Fruit fly (Drosophila melanogaster) whole organism, embryonic: ENCODE results near the gene CG12078.

ENCODE experiments used
- ATbp ChIP-seq: fragments of 200-800 bp; sonication (Bioruptor generic); optimal IDR thresholded peaks from 2 replicates; lab custom pipeline; 2017; ENCODE audit warnings: missing biosample characterization, mild to moderate bottlenecking, missing genetic modification characterization, missing genetic modification reagents
- Atf3 ChIP-seq: fragments of 200-800 bp; sonication (Bioruptor generic); optimal IDR thresholded peaks from 3 replicates; lab custom pipeline; 2016; ENCODE audit warnings: missing biosample characterization, missing genetic modification characterization
- CG11560 ChIP-seq: fragments of 200-800 bp; sonication (Bioruptor generic); IDR thresholded peaks from 3 replicates; pipeline ENCODE4 v1.3.6; 2022; ENCODE audit warnings: missing biosample characterization, missing genetic modification characterization
- CG12071 ChIP-seq: fragments of 200-800 bp; sonication (Bioruptor generic); optimal IDR thresholded peaks from 3 replicates; lab custom pipeline; 2018; ENCODE audit warnings: missing biosample characterization, mild to moderate bottlenecking, missing genetic modification characterization
- CG12104 ChIP-seq: fragments of 200-800 bp; sonication (Bioruptor generic); optimal IDR thresholded peaks from 3 replicates; lab custom pipeline; 2016; ENCODE audit warnings: missing biosample characterization, missing genetic modification characterization
- CG12299 ChIP-seq: fragments of 200-800 bp; sonication (Bioruptor generic); optimal IDR thresholded peaks from 2 replicates; lab custom pipeline; 2018; ENCODE audit warnings: missing biosample characterization, mild to moderate bottlenecking, missing genetic modification characterization
- CG12659 ChIP-seq: fragments of 200-800 bp; sonication (Bioruptor generic); optimal IDR thresholded peaks from 3 replicates; lab custom pipeline; 2017; ENCODE audit warnings: mild to moderate bottlenecking, missing biosample characterization, missing genetic modification reagents, missing genetic modification characterization
- CG13624 ChIP-seq: fragments of 200-800 bp; sonication (Bioruptor generic); optimal IDR thresholded peaks from 2 replicates; lab custom pipeline; 2016; ENCODE audit warnings: missing biosample characterization, missing genetic modification characterization
- CG14050 ChIP-seq: fragments of 200-800 bp; sonication (Bioruptor generic); IDR thresholded peaks from 3 replicates; pipeline ENCODE4 v1.3.6; 2022; ENCODE audit warnings: missing biosample characterization, missing genetic modification characterization
- CG1647 ChIP-seq: fragments of 200-800 bp; sonication (Bioruptor generic); optimal IDR thresholded peaks from 3 replicates; lab custom pipeline; 2016; ENCODE audit warnings: missing biosample characterization, missing genetic modification characterization
- CG16863 ChIP-seq: fragments of 200-800 bp; sonication (Bioruptor generic); optimal IDR thresholded peaks from 3 replicates; lab custom pipeline; 2016; ENCODE audit warnings: missing biosample characterization, missing genetic modification characterization
- CG17802 ChIP-seq: fragments of 200-800 bp; sonication (Bioruptor generic); optimal IDR thresholded peaks from 2 replicates; lab custom pipeline; 2018; ENCODE audit warnings: missing biosample characterization, mild to moderate bottlenecking, missing genetic modification characterization, moderate library complexity
- CG17829 ChIP-seq: fragments of 200-800 bp; optimal IDR thresholded peaks from 2 replicates; lab custom pipeline; 2019; ENCODE audit warnings: missing biosample characterization, mild to moderate bottlenecking, missing genetic modification characterization, moderate library complexity
- CG32532 ChIP-seq: fragments of 200-800 bp; sonication (Bioruptor generic); IDR thresholded peaks from 2 replicates; pipeline ENCODE4 v1.3.6; 2022; ENCODE audit warnings: missing biosample characterization, missing genetic modification characterization
- CG4854 ChIP-seq: fragments of 200-800 bp; sonication (Bioruptor generic); optimal IDR thresholded peaks from 2 replicates; lab custom pipeline; 2016; ENCODE audit warnings: missing biosample characterization, missing genetic modification characterization, inconsistent platforms
- CG6765 ChIP-seq: fragments of 200-800 bp; sonication (Bioruptor generic); optimal IDR thresholded peaks from 3 replicates; lab custom pipeline; 2017; ENCODE audit warnings: missing biosample characterization, mild to moderate bottlenecking, missing genetic modification characterization
- CG6791 ChIP-seq: fragments of 200-800 bp; sonication (Bioruptor generic); IDR thresholded peaks from 3 replicates; pipeline ENCODE4 v1.3.6; 2022; ENCODE audit warnings: missing biosample characterization, missing genetic modification characterization; ENCODE audit not compliant: partially characterized antibody
- CG7271 ChIP-seq: fragments of 200-800 bp; sonication (Bioruptor generic); optimal IDR thresholded peaks from 2 replicates; lab custom pipeline; 2018; ENCODE audit warnings: missing biosample characterization, mild to moderate bottlenecking, missing genetic modification characterization, moderate library complexity
- CG7357 ChIP-seq: fragments of 200-800 bp; sonication (Bioruptor generic); IDR thresholded peaks from 3 replicates; pipeline ENCODE4 v1.3.6; 2022; ENCODE audit warnings: missing biosample characterization, missing genetic modification characterization
- CG7745 ChIP-seq: fragments of 200-800 bp; sonication (Bioruptor generic); optimal IDR thresholded peaks from 2 replicates; lab custom pipeline; 2018; ENCODE audit warnings: missing biosample characterization, mild to moderate bottlenecking, missing genetic modification characterization, moderate library complexity
- CTCF ChIP-seq: fragments of 200-800 bp; sonication (Bioruptor generic); optimal IDR thresholded peaks from 2 replicates; lab custom pipeline; 2017; ENCODE audit warnings: missing biosample characterization, mild to moderate bottlenecking, missing genetic modification characterization, moderate library complexity
- Fer1 ChIP-seq: fragments of 200-800 bp; sonication (Bioruptor generic); optimal IDR thresholded peaks from 2 replicates; lab custom pipeline; 2017; ENCODE audit warnings: missing biosample characterization, mild to moderate bottlenecking, missing genetic modification characterization
- Hr51 ChIP-seq, 2 experiments: fragments of 200-800 bp; sonication (Bioruptor generic); optimal IDR thresholded peaks; 2 replicates in 1 of 2; 3 replicates in 1 of 2; lab custom pipeline; 2016 to 2018; ENCODE audit warnings: missing biosample characterization in 2 of 2, missing genetic modification characterization in 2 of 2, mild to moderate bottlenecking in 1 of 2, moderate library complexity in 1 of 2
- MBD-R2 ChIP-seq: fragments of 200-800 bp; sonication (Bioruptor generic); IDR thresholded peaks from 2 replicates; pipeline ENCODE4 v1.3.6; 2022; ENCODE audit warnings: missing biosample characterization, missing genetic modification characterization
- Mad ChIP-seq: fragments of 200-800 bp; sonication (Bioruptor generic); optimal IDR thresholded peaks from 2 replicates; lab custom pipeline; 2016; ENCODE audit warnings: missing biosample characterization, missing genetic modification characterization
- Meics ChIP-seq: fragments of 200-800 bp; sonication (Bioruptor generic); optimal IDR thresholded peaks from 2 replicates; lab custom pipeline; 2017; ENCODE audit warnings: missing biosample characterization, mild to moderate bottlenecking, missing genetic modification characterization
- Mes4 ChIP-seq: fragments of 200-800 bp; sonication (Bioruptor generic); optimal IDR thresholded peaks from 2 replicates; lab custom pipeline; 2016; ENCODE audit warnings: missing biosample characterization, missing genetic modification characterization
- Myb ChIP-seq: fragments of 200-800 bp; sonication (Bioruptor generic); optimal IDR thresholded peaks from 2 replicates; lab custom pipeline; 2016; ENCODE audit warnings: missing biosample characterization, missing genetic modification characterization
- Neu2 ChIP-seq: fragments of 200-800 bp; sonication (Bioruptor generic); optimal IDR thresholded peaks from 3 replicates; lab custom pipeline; 2016; ENCODE audit warnings: missing biosample characterization, missing genetic modification characterization, borderline replicate concordance
- Nf-YB ChIP-seq: fragments of 200-800 bp; sonication (Bioruptor generic); optimal IDR thresholded peaks from 3 replicates; lab custom pipeline; 2019; ENCODE audit warnings: missing biosample characterization, mild to moderate bottlenecking, missing genetic modification characterization, moderate library complexity
- Pdp1 ChIP-seq, 2 experiments: fragments of 200-800 bp; sonication (Bioruptor generic); optimal IDR thresholded peaks; 3 replicates each; lab custom pipeline; 2016; ENCODE audit warnings: missing biosample characterization in 2 of 2, missing genetic modification characterization in 2 of 2, mild to moderate bottlenecking in 1 of 2, moderate library complexity in 1 of 2
- Poxn ChIP-seq: fragments of 200-800 bp; sonication (Bioruptor generic); IDR thresholded peaks from 2 replicates; pipeline ENCODE4 v1.3.6; 2022; ENCODE audit warnings: missing biosample characterization, missing genetic modification characterization
- Tbp ChIP-seq: fragments of >200 bp; optimal IDR thresholded peaks from 2 replicates; lab custom pipeline; 2018; ENCODE audit warnings: missing biosample characterization, missing genetic modification characterization
- Xbp1 ChIP-seq: fragments of 200-800 bp; sonication (Bioruptor generic); optimal IDR thresholded peaks from 3 replicates; lab custom pipeline; 2016; ENCODE audit warnings: missing biosample characterization, mild to moderate bottlenecking, missing genetic modification characterization
- bbx ChIP-seq: fragments of 200-800 bp; sonication (Bioruptor generic); IDR thresholded peaks from 2 replicates; pipeline ENCODE4 v1.3.6; 2022; ENCODE audit warnings: missing biosample characterization, missing genetic modification characterization; ENCODE audit not compliant: partially characterized antibody
- croc ChIP-seq: fragments of 200-800 bp; sonication (Bioruptor generic); conservative IDR thresholded peaks from 3 replicates; pipeline ENCODE4 v1.3.6; 2022; ENCODE audit warnings: missing biosample characterization, missing genetic modification characterization
- danr ChIP-seq: fragments of 200-800 bp; sonication (Bioruptor generic); IDR thresholded peaks from 2 replicates; pipeline ENCODE4 v1.3.6; 2022; ENCODE audit warnings: missing biosample characterization, missing genetic modification characterization
- esg ChIP-seq: fragments of 200-800 bp; sonication (Bioruptor generic); conservative IDR thresholded peaks from 2 replicates; pipeline ENCODE4 v1.3.6; 2022; ENCODE audit warnings: missing biosample characterization, missing genetic modification characterization
- gcm2 ChIP-seq: fragments of 200-800 bp; sonication (Bioruptor generic); optimal IDR thresholded peaks from 2 replicates; lab custom pipeline; 2016; ENCODE audit warnings: missing biosample characterization, missing genetic modification characterization
- grau ChIP-seq: fragments of 200-800 bp; optimal IDR thresholded peaks from 3 replicates; lab custom pipeline; 2019; ENCODE audit warnings: missing biosample characterization, mild to moderate bottlenecking, missing genetic modification characterization, moderate library complexity
- mam ChIP-seq: fragments of 200-800 bp; sonication (Bioruptor generic); optimal IDR thresholded peaks from 3 replicates; lab custom pipeline; 2016; ENCODE audit warnings: missing biosample characterization, missing genetic modification characterization
- pfk ChIP-seq: fragments of 200-800 bp; sonication (Bioruptor generic); optimal IDR thresholded peaks from 2 replicates; lab custom pipeline; 2018; ENCODE audit warnings: missing biosample characterization, mild to moderate bottlenecking, missing genetic modification characterization, moderate library complexity
- pzg ChIP-seq: fragments of 200-800 bp; sonication (Bioruptor generic); optimal IDR thresholded peaks from 3 replicates; lab custom pipeline; 2018; ENCODE audit warnings: missing biosample characterization, mild to moderate bottlenecking, missing genetic modification characterization, moderate library complexity
- stc ChIP-seq: fragments of 200-800 bp; sonication (Bioruptor generic); IDR thresholded peaks from 2 replicates; pipeline ENCODE4 v1.3.6; 2022; ENCODE audit warnings: missing biosample characterization, missing genetic modification characterization
- tna ChIP-seq: fragments of 200-800 bp; sonication (Bioruptor generic); IDR thresholded peaks from 2 replicates; pipeline ENCODE4 v1.3.6; 2022; ENCODE audit warnings: missing biosample characterization, missing genetic modification characterization; ENCODE audit not compliant: partially characterized antibody
- usp ChIP-seq: fragments of >200 bp; optimal IDR thresholded peaks from 2 replicates; lab custom pipeline; 2017; ENCODE audit warnings: missing biosample characterization, missing genetic modification characterization
- zen ChIP-seq: fragments of 200-800 bp; sonication (Bioruptor generic); optimal IDR thresholded peaks from 3 replicates; lab custom pipeline; 2018; ENCODE audit warnings: missing biosample characterization, mild to moderate bottlenecking, missing genetic modification characterization, moderate library complexity
- zen2 ChIP-seq: fragments of 200-800 bp; sonication (Bioruptor generic); IDR thresholded peaks from 3 replicates; pipeline ENCODE4 v1.3.6; 2022; ENCODE audit warnings: missing biosample characterization, missing genetic modification characterization; ENCODE audit not compliant: partially characterized antibody
- zfh1 ChIP-seq: fragments of 200-800 bp; sonication (Bioruptor generic); IDR thresholded peaks from 3 replicates; pipeline ENCODE4 v1.3.6; 2022; ENCODE audit warnings: missing biosample characterization, missing genetic modification characterization

Gene CG12078

DNA sequence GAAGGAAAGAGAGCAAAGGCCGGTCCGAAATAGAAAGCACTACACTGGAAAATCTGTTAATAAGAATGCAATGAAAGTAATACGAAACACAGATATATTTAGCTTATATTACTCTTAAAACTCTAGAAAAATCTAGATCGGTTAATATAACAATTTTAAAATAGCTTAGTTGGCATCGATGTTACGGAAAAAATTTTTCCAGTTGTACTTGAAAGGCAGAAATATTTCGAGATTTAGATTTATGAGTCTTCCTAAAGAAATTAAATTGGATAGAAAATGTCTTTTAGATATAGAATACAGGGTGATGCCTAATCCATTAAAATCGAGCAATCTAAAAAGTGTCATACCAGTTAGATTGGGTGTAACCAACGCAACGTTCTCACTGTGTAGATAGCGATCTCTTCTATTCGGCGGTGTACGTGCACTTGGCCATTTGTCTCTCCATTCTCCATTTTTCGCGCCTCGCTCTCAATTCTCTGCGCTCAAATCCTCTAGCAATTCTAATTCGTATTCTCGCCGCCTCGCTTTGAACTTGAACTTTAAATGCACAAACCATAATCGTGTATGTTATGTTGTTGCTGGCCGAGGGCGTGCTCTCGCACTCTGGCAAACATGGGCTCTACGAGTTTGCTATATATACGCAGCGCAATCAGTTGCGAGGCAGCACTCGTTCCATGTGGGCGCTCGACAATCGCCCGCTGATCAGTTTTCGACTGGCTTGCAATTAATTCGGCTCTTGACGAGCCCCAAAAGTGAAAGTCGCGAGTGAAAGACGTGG, 6.1 kb upstream of the CG12078 start (continued):
- TF ChIP-seq esg (peak; percentile 90), CG7745 (tag; lab: Kevin White, UChicago) (no peak), CG17829 (peak; percentile 95), Meics (GFP tag; lab: Kevin White, UChicago) (peak; percentile 95), CG6765 (GFP tag; lab: Kevin White, UChicago) (peak; percentile 86), tna (GFP tag; lab: Robert Waterston, UW) (peak; percentile 58; the same call in 1 of the 2 replicates), Fer1 (GFP tag; lab: Kevin White, UChicago) (peak; percentile 91), mam (peak; percentile 95), CG7357 (GFP tag; lab: Robert Waterston, UW) (peak; percentile 86), CG12299 (tag; lab: Kevin White, UChicago) (peak; percentile 78), Nf-YB (GFP tag; lab: Kevin White, UChicago) (peak; percentile 86), CG17802 (peak; percentile 73), ATbp (GFP tag; lab: Kevin White, UChicago) (peak; percentile 89), CTCF (peak; percentile 59), danr (peak; percentile 83), CG16863 (GFP tag; lab: Kevin White, UChicago) (peak; percentile 96), CG12104 (peak; percentile 95), CG14050 (GFP tag; lab: Robert Waterston, UW) (peak; percentile 60; the same call in 2 of the 3 replicates), CG12071 (GFP tag; lab: Kevin White, UChicago) (peak; percentile 67), pzg (GFP tag; lab: Kevin White, UChicago) (no peak), CG13624 (GFP tag; lab: Kevin White, UChicago) (peak; percentile 95), Myb (GFP tag; lab: Kevin White, UChicago) (peak; percentile 85), Pdp1 (GFP tag; optimal IDR thresholded peaks at IDR 0.05; lab: Kevin White, UChicago) (peak; percentile 92 to 96), croc (GFP tag; lab: Robert Waterston, UW) (peak; percentile 88), pfk (GFP tag; lab: Kevin White, UChicago) (no peak), Hr51 (GFP tag; optimal IDR thresholded peaks at IDR 0.05; lab: Kevin White, UChicago) (peak; percentile 92 to 95), CG6791 (GFP tag; lab: Robert Waterston, UW) (no peak), zfh1 (GFP tag; lab: Robert Waterston, UW) (peak; percentile 75; the same call in 2 of the 3 replicates), Tbp (GFP tag; lab: Kevin White, UChicago) (no peak), CG1647 (GFP tag; lab: Kevin White, UChicago) (peak; percentile 79), CG12659 (GFP tag; lab: Kevin White, UChicago) (peak; percentile 98), zen2 (GFP tag; lab: Robert Waterston, UW) (0 out of 3 replicates have a peak, but pooled peaks have one; percentile 6), usp (no peak), bbx (GFP tag; lab: Robert Waterston, UW) (peak; percentile 32; the same call in 1 of the 2 replicates), Mad (GFP tag; lab: Kevin White, UChicago) (peak; percentile 92), Atf3 (GFP tag; lab: Kevin White, UChicago) (peak; percentile 94), zen (tag; lab: Kevin White, UChicago) (peak; percentile 85), Neu2 (peak; percentile 64), CG11560 (tag; lab: Robert Waterston, UW) (peak; percentile 78), Xbp1 (GFP tag; lab: Kevin White, UChicago) (peak; percentile 96), gcm2 (peak; percentile 90), Mes4 (GFP tag; lab: Kevin White, UChicago) (peak; percentile 96), grau (peak; percentile 96), MBD-R2 (GFP tag; lab: Robert Waterston, UW) (peak; percentile 61; the same call in 1 of the 2 replicates), CG7271 (tag; lab: Kevin White, UChicago) (peak; percentile 42), Poxn (GFP tag; lab: Robert Waterston, UW) (peak; percentile 58; the same call in 1 of the 2 replicates), stc (peak; percentile 77), CG4854 (GFP tag; lab: Kevin White, UChicago) (peak; percentile 88), CG32532 (GFP tag; lab: Robert Waterston, UW) (peak; percentile 82)
